Worm (Caenorhabditis elegans): ENCODE results near the gene aqp-2.

aqp-2 gene

ce11 chrII:9273984-9274383 lies 12.2 kb upstream of the aqp-2 start (continued):
- TF ChIP-seq nhr-120 (GFP tag; IDR thresholded peaks at IDR 0.05), result no peak
- no peak for TF ChIP-seq efl-1 (GFP tag; optimal IDR thresholded peaks at IDR 0.05)
- no peak for TF ChIP-seq snpc-4 (GFP tag; optimal IDR thresholded peaks at IDR 0.05)
- peak in 1 of 4 experiments; percentile 48 for TF ChIP-seq snpc-4 (tag; optimal IDR thresholded peaks at IDR 0.05)
- TF ChIP-seq dpff-1 (tag; optimal IDR thresholded peaks at IDR 0.05), result no peak
- TF ChIP-seq madf-3 (GFP tag; IDR thresholded peaks at IDR 0.05), result peak; percentile 57; the same call in 1 of the 2 replicates
- no peak for TF ChIP-seq attf-6 (GFP tag; IDR thresholded peaks at IDR 0.05)
- TF ChIP-seq Y53F4B.3 (GFP tag; IDR thresholded peaks at IDR 0.05), result no peak
- peak; percentile 74 for TF ChIP-seq ZK185.1 (tag; optimal IDR thresholded peaks at IDR 0.05; ENCODE audit: poor library complexity, severe bottlenecking)
- TF ChIP-seq unc-62 (GFP tag; optimal IDR thresholded peaks at IDR 0.05), result peak; percentile 86
- TF ChIP-seq zfh-2 (GFP tag; conservative IDR thresholded peaks at IDR 0.05), result peak; percentile 32; the same call in 1 of the 2 replicates
- peak; percentile 59 for TF ChIP-seq mcd-1 (GFP tag; IDR thresholded peaks at IDR 0.05)
- TF ChIP-seq chd-7 (tag; optimal IDR thresholded peaks at IDR 0.05), result peak; percentile 82
- TF ChIP-seq cebp-1 (GFP tag; IDR thresholded peaks at IDR 0.05), result no peak
- peak; percentile 78 for TF ChIP-seq cebp-1 (tag; optimal IDR thresholded peaks at IDR 0.05)
- TF ChIP-seq ztf-18 (tag; optimal IDR thresholded peaks at IDR 0.05), result peak; percentile 16
- no peak for TF ChIP-seq sdz-38 (tag; optimal IDR thresholded peaks at IDR 0.05)
- TF ChIP-seq F33H1.4 (GFP tag; IDR thresholded peaks at IDR 0.05), result no peak
- TF ChIP-seq snpc-1.1 (tag; optimal IDR thresholded peaks at IDR 0.05; ENCODE audit: insufficient read depth), result no peak
- no peak for TF ChIP-seq die-1 (tag; optimal IDR thresholded peaks at IDR 0.05)
- no peak for TF ChIP-seq F23B12.7 (tag; optimal IDR thresholded peaks at IDR 0.05; ENCODE audit: insufficient read depth)
- no peak for TF ChIP-seq ztf-6 (GFP tag; IDR thresholded peaks at IDR 0.05)
- peak; percentile 81 for TF ChIP-seq pbrm-1 (GFP tag; IDR thresholded peaks at IDR 0.05)
- TF ChIP-seq sea-2 (GFP tag; IDR thresholded peaks at IDR 0.05), result no peak
- no peak for TF ChIP-seq nfya-1 (tag; optimal IDR thresholded peaks at IDR 0.05; ENCODE audit: borderline replicate concordance, insufficient read depth)
- TF ChIP-seq hsf-1 (GFP tag; IDR thresholded peaks at IDR 0.05), result no peak
- peak; percentile 79 for TF ChIP-seq ztf-26 (tag; optimal IDR thresholded peaks at IDR 0.05)
- no peak for TF ChIP-seq repo-1 (tag; optimal IDR thresholded peaks at IDR 0.05)
- TF ChIP-seq K12H6.12 (tag; optimal IDR thresholded peaks at IDR 0.05), result peak; percentile 61
- 0 out of 2 replicates have a peak, but pooled peaks have one; percentile 47 for TF ChIP-seq C06A6.2 (GFP tag; conservative IDR thresholded peaks at IDR 0.05)
- peak; percentile 1 for TF ChIP-seq nhr-90 (tag; optimal IDR thresholded peaks at IDR 0.05)
- TF ChIP-seq tlf-1 (GFP tag; optimal IDR thresholded peaks at IDR 0.05), result peak; percentile 40
- no peak for TF ChIP-seq Y56A3A.18 (GFP tag; IDR thresholded peaks at IDR 0.05)
- TF ChIP-seq ceh-100 (GFP tag; IDR thresholded peaks at IDR 0.05), result no peak
- TF ChIP-seq T26A5.8 (tag; optimal IDR thresholded peaks at IDR 0.05), result no peak
- peak; percentile 61; the same call in 1 of the 2 replicates for TF ChIP-seq B0336.3 (GFP tag; IDR thresholded peaks at IDR 0.05)
- no peak for TF ChIP-seq Y79H2A.3 (GFP tag; conservative IDR thresholded peaks at IDR 0.05)
- no peak for TF ChIP-seq madf-8 (GFP tag; conservative IDR thresholded peaks at IDR 0.05)
- peak; percentile 47 for TF ChIP-seq lin-54 (GFP tag; optimal IDR thresholded peaks at IDR 0.05)
- peak; percentile 67; the same call in 1 of the 2 replicates for TF ChIP-seq nfyb-1 (GFP tag; IDR thresholded peaks at IDR 0.05)
- no peak for TF ChIP-seq fkh-3 (tag; optimal IDR thresholded peaks at IDR 0.05)
- TF ChIP-seq ama-1 (optimal IDR thresholded peaks at IDR 0.05), result no peak
- no peak for TF ChIP-seq ama-1 (GFP tag; optimal IDR thresholded peaks at IDR 0.05)
- TF ChIP-seq rpc-1 (optimal IDR thresholded peaks at IDR 0.05), result no peak
- no peak for TF ChIP-seq rpc-1 (tag; optimal IDR thresholded peaks at IDR 0.05)
- TF ChIP-seq F52B5.7 (tag; optimal IDR thresholded peaks at IDR 0.05), result no peak
- no peak for TF ChIP-seq ceh-40 (GFP tag; IDR thresholded peaks at IDR 0.05)
- peak; percentile 34 for TF ChIP-seq atf-7 (tag; optimal IDR thresholded peaks at IDR 0.05)
- peak; percentile 48 for TF ChIP-seq tbp1 (GFP tag; optimal IDR thresholded peaks at IDR 0.05)
- no peak for TF ChIP-seq hlh-12 (tag; optimal IDR thresholded peaks at IDR 0.05)
- TF ChIP-seq egrh-3 (GFP tag; IDR thresholded peaks at IDR 0.05), result no peak
